Fruit fly (Drosophila melanogaster): ENCODE results near the gene Fip1.

Gene Fip1

dm6 chr3R:4453213-4453956 is 31.4 kb upstream of the Fip1 start (continued):
- peak; percentile 38 for TF ChIP-seq CG15601 (tag; optimal IDR thresholded peaks at IDR 0.05)
- TF ChIP-seq Pdp1 (GFP tag; optimal IDR thresholded peaks at IDR 0.05) = peak in 1 of 2 experiments; percentile 100
- peak; percentile 52; the same call in 1 of the 3 replicates for TF ChIP-seq Opbp (GFP tag; IDR thresholded peaks at IDR 0.05; ENCODE audit: partially characterized antibody)
- TF ChIP-seq slbo (GFP tag; IDR thresholded peaks at IDR 0.05) = no peak
- TF ChIP-seq sug (tag; optimal IDR thresholded peaks at IDR 0.05) = peak; percentile 58
- TF ChIP-seq Doc3 (GFP tag; IDR thresholded peaks at IDR 0.05; ENCODE audit: partially characterized antibody) = 0 out of 3 replicates have a peak, but pooled peaks have one; percentile 32
- peak; percentile 22; the same call in 1 of the 3 replicates for TF ChIP-seq CG11695 (GFP tag; IDR thresholded peaks at IDR 0.05)
- TF ChIP-seq CG11456 (GFP tag; IDR thresholded peaks at IDR 0.05) = no peak
- peak; percentile 43; the same call in 1 of the 3 replicates for TF ChIP-seq gce (GFP tag; IDR thresholded peaks at IDR 0.05)
- TF ChIP-seq BtbVII (GFP tag; optimal IDR thresholded peaks at IDR 0.05) = peak; percentile 57
- TF ChIP-seq CG33213 (GFP tag; optimal IDR thresholded peaks at IDR 0.05) = no peak
- peak; percentile 75; the same call in 1 of the 3 replicates for TF ChIP-seq CG34422 (GFP tag; IDR thresholded peaks at IDR 0.05)
- peak; percentile 41 for TF ChIP-seq HmgZ (tag; optimal IDR thresholded peaks at IDR 0.05)
- TF ChIP-seq Sry-δ (GFP tag; optimal IDR thresholded peaks at IDR 0.05) = peak; percentile 8
- TF ChIP-seq CG6854 (GFP tag; optimal IDR thresholded peaks at IDR 0.05) = peak; percentile 35
- no peak for TF ChIP-seq Hr3 (GFP tag; optimal IDR thresholded peaks at IDR 0.05)
- peak; percentile 21; the same call in 1 of the 2 replicates for TF ChIP-seq gt (GFP tag; IDR thresholded peaks at IDR 0.05)
- peak; percentile 41 for TF ChIP-seq CG12659 (GFP tag; optimal IDR thresholded peaks at IDR 0.05)
- peak; percentile 68; the same call in 3 of the 4 replicates for TF ChIP-seq Dll (GFP tag; IDR thresholded peaks at IDR 0.05; ENCODE audit: partially characterized antibody)
- TF ChIP-seq hkb (optimal IDR thresholded peaks at IDR 0.05) = no peak
- TF ChIP-seq hkb (GFP tag; IDR thresholded peaks at IDR 0.05) = peak; percentile 46; the same call in 1 of the 2 replicates
- TF ChIP-seq CG8290 (GFP tag; optimal IDR thresholded peaks at IDR 0.05) = peak; percentile 29
- TF ChIP-seq CG8290 (tag; optimal IDR thresholded peaks at IDR 0.05) = peak; percentile 45 to 60
- TF ChIP-seq zen (tag; optimal IDR thresholded peaks at IDR 0.05) = peak; percentile 32
- peak; percentile 5 for TF ChIP-seq trem (tag; optimal IDR thresholded peaks at IDR 0.05)
- peak; percentile 70 for TF ChIP-seq CG10543 (GFP tag; optimal IDR thresholded peaks at IDR 0.05)
- TF ChIP-seq Nf-YC (tag; optimal IDR thresholded peaks at IDR 0.05) = peak; percentile 17
- TF ChIP-seq CG31224 (GFP tag; IDR thresholded peaks at IDR 0.05) = no peak
- TF ChIP-seq Rfx (GFP tag; IDR thresholded peaks at IDR 0.05) = peak; percentile 18; the same call in 1 of the 2 replicates
- TF ChIP-seq Bgb (GFP tag; IDR thresholded peaks at IDR 0.05; ENCODE audit: partially characterized antibody) = peak; percentile 47; the same call in 1 of the 2 replicates
- peak; percentile 54; the same call in 2 of the 3 replicates for TF ChIP-seq HLH4C (GFP tag; IDR thresholded peaks at IDR 0.05; ENCODE audit: partially characterized antibody)
- TF ChIP-seq chn (GFP tag; optimal IDR thresholded peaks at IDR 0.05) = peak; percentile 7
- peak; percentile 7 for TF ChIP-seq CG2120 (GFP tag; optimal IDR thresholded peaks at IDR 0.05)
- TF ChIP-seq Ravus (GFP tag; IDR thresholded peaks at IDR 0.05) = no peak
- peak; percentile 72; the same call in 2 of the 3 replicates for TF ChIP-seq so (GFP tag; IDR thresholded peaks at IDR 0.05)
- TF ChIP-seq Hey (tag; optimal IDR thresholded peaks at IDR 0.05) = peak; percentile 1
- peak; percentile 59; the same call in 1 of the 2 replicates for TF ChIP-seq CG42726 (GFP tag; IDR thresholded peaks at IDR 0.05; ENCODE audit: partially characterized antibody)
- TF ChIP-seq corto (GFP tag; optimal IDR thresholded peaks at IDR 0.05) = peak; percentile 80
- TF ChIP-seq jumu (GFP tag; optimal IDR thresholded peaks at IDR 0.05) = peak; percentile 40
- peak; percentile 34 for TF ChIP-seq CG6813 (GFP tag; optimal IDR thresholded peaks at IDR 0.05)
- no peak for TF ChIP-seq CG15073 (GFP tag; optimal IDR thresholded peaks at IDR 0.05)
- 0 out of 3 replicates have a peak, but pooled peaks have one; percentile 10 for TF ChIP-seq CG16813 (GFP tag; IDR thresholded peaks at IDR 0.05; ENCODE audit: partially characterized antibody)
- peak; percentile 35; the same call in 1 of the 3 replicates for TF ChIP-seq row (GFP tag; IDR thresholded peaks at IDR 0.05)
- TF ChIP-seq gfzf (GFP tag; optimal IDR thresholded peaks at IDR 0.05) = peak; percentile 2
- peak; percentile 51 for TF ChIP-seq lab (GFP tag; optimal IDR thresholded peaks at IDR 0.05)
- TF ChIP-seq CG30020 (tag; optimal IDR thresholded peaks at IDR 0.05) = no peak
- TF ChIP-seq CG11504 (tag; optimal IDR thresholded peaks at IDR 0.05) = peak; percentile 86
- TF ChIP-seq CG34376 (GFP tag; optimal IDR thresholded peaks at IDR 0.05) = peak; percentile 61
